Worm (Caenorhabditis elegans) whole organism, young adult: Measurements from ENCODE around the gene try-11.

Source experiments
- B0035.1 ChIP-seq: sonication (generic microtip); optimal IDR thresholded peaks from 2 replicates; lab custom pipeline; 2016; ENCODE audit warnings: missing genetic modification characterization, mild to moderate bottlenecking, missing compliant biosample characterization, missing genotype, missing genetic modification reagents
- D2030.7 ChIP-seq: fragments of 200-800 bp; sonication (Bioruptor generic); IDR thresholded peaks from 2 replicates; pipeline ENCODE4 v1.3.6; 2022; ENCODE audit warnings: missing genetic modification reagents, missing genetic modification characterization, missing compliant biosample characterization
- F55B11.4 ChIP-seq: sonication (generic microtip); optimal IDR thresholded peaks from 2 replicates; lab custom pipeline; 2016; ENCODE audit warnings: missing compliant biosample characterization, missing genetic modification characterization, borderline replicate concordance; ENCODE audit not compliant: insufficient read depth
- F57C9.4 ChIP-seq: sonication (generic microtip); optimal IDR thresholded peaks from 2 replicates; lab custom pipeline; 2017; ENCODE audit warnings: mild to moderate bottlenecking, missing genetic modification characterization, missing compliant biosample characterization
- K12H6.12 ChIP-seq: fragments of 200-800 bp; sonication (Bioruptor generic); optimal IDR thresholded peaks from 2 replicates; lab custom pipeline; 2018; ENCODE audit warnings: mild to moderate bottlenecking, missing genetic modification characterization, missing compliant biosample characterization
- Y53F4B.3 ChIP-seq: fragments of 200-800 bp; sonication (Bioruptor generic); IDR thresholded peaks from 2 replicates; pipeline ENCODE4 v1.3.6; 2022; ENCODE audit warnings: missing genetic modification reagents, missing genetic modification characterization, missing compliant biosample characterization
- Y53G8AR.9 ChIP-seq: fragments of 200-800 bp; sonication (Bioruptor generic); conservative IDR thresholded peaks from 2 replicates; pipeline ENCODE4 v1.3.6; 2022; ENCODE audit warnings: missing genetic modification reagents, missing genetic modification characterization, missing compliant biosample characterization
- Y56A3A.18 ChIP-seq: fragments of 200-800 bp; sonication (Bioruptor generic); IDR thresholded peaks from 2 replicates; pipeline ENCODE4 v1.3.6; 2022; ENCODE audit warnings: missing genetic modification reagents, missing genetic modification characterization, missing compliant biosample characterization
- Y95B8A.8 ChIP-seq: fragments of 200-800 bp; sonication (Bioruptor generic); IDR thresholded peaks from 2 replicates; pipeline ENCODE4 v1.3.6; 2022; ENCODE audit warnings: missing genetic modification reagents, missing genetic modification characterization, missing compliant biosample characterization
- athp-1 ChIP-seq: sonication (generic microtip); optimal IDR thresholded peaks from 2 replicates; lab custom pipeline; 2017; ENCODE audit warnings: mild to moderate bottlenecking, missing genetic modification characterization, missing compliant biosample characterization
- attf-6 ChIP-seq: fragments of 200-800 bp; sonication (Bioruptor generic); IDR thresholded peaks from 2 replicates; pipeline ENCODE4 v1.3.6; 2022; ENCODE audit warnings: missing genetic modification reagents, missing genetic modification characterization, missing compliant biosample characterization
- cebp-1 ChIP-seq, 2 experiments: fragments of 200-800 bp in 1 of 2; sonication (Bioruptor generic) in 1 of 2; sonication (generic microtip) in 1 of 2; IDR thresholded peaks in 1 of 2; optimal IDR thresholded peaks in 1 of 2; 2 replicates each; pipeline versions ENCODE4 v1.3.6 to Lab custom; 2017 to 2022; ENCODE audit warnings: missing compliant biosample characterization in 2 of 2, missing genetic modification characterization in 2 of 2, mild to moderate bottlenecking in 1 of 2, missing genetic modification reagents in 1 of 2, moderate library complexity in 1 of 2
- ceh-100 ChIP-seq: fragments of 200-800 bp; sonication (Bioruptor generic); IDR thresholded peaks from 2 replicates; pipeline ENCODE4 v1.3.6; 2022; ENCODE audit warnings: missing genetic modification reagents, missing genetic modification characterization, missing compliant biosample characterization
- ceh-27 ChIP-seq: fragments of 200-800 bp; sonication (Bioruptor generic); optimal IDR thresholded peaks from 2 replicates; lab custom pipeline; 2018; ENCODE audit warnings: mild to moderate bottlenecking, missing genetic modification characterization, moderate library complexity, missing compliant biosample characterization
- ceh-40 ChIP-seq: fragments of 200-800 bp; sonication (Bioruptor generic); IDR thresholded peaks from 2 replicates; pipeline ENCODE4 v1.3.6; 2022; ENCODE audit warnings: missing genetic modification characterization, missing compliant biosample characterization
- ceh-79 ChIP-seq: sonication (generic microtip); optimal IDR thresholded peaks from 2 replicates; lab custom pipeline; 2017; ENCODE audit warnings: mild to moderate bottlenecking, missing genetic modification characterization, missing compliant biosample characterization
- ceh-91 ChIP-seq: fragments of 200-800 bp; sonication (Bioruptor generic); IDR thresholded peaks from 2 replicates; pipeline ENCODE4 v1.3.6; 2022; ENCODE audit warnings: missing genetic modification reagents, missing genetic modification characterization, missing compliant biosample characterization
- chd-7 ChIP-seq: sonication (generic microtip); optimal IDR thresholded peaks from 2 replicates; lab custom pipeline; 2016; ENCODE audit warnings: mild to moderate bottlenecking, missing genetic modification characterization, moderate library complexity, missing compliant biosample characterization
- egl-18 ChIP-seq: fragments of 200-800 bp; sonication (Bioruptor generic); IDR thresholded peaks from 2 replicates; pipeline ENCODE4 v1.3.6; 2022; ENCODE audit warnings: missing genetic modification reagents, missing genetic modification characterization, missing compliant biosample characterization
- egl-44 ChIP-seq: fragments of 200-800 bp; sonication (Bioruptor generic); IDR thresholded peaks from 2 replicates; pipeline ENCODE4 v1.3.6; 2022; ENCODE audit warnings: missing genetic modification reagents, missing genetic modification characterization, missing compliant biosample characterization
- fkh-3 ChIP-seq: sonication (generic microtip); optimal IDR thresholded peaks from 2 replicates; lab custom pipeline; 2016; ENCODE audit warnings: mild to moderate bottlenecking, missing genetic modification characterization, missing compliant biosample characterization
- hmg-1.2 ChIP-seq: fragments of 200-800 bp; sonication (Bioruptor generic); IDR thresholded peaks from 2 replicates; pipeline ENCODE4 v1.3.6; 2022; ENCODE audit warnings: missing genetic modification reagents, missing genetic modification characterization, missing compliant biosample characterization
- lag-1 ChIP-seq: fragments of 200-800 bp; sonication (Bioruptor generic); IDR thresholded peaks from 2 replicates; pipeline ENCODE4 v1.3.6; 2022; ENCODE audit warnings: missing genetic modification reagents, missing genetic modification characterization, missing compliant biosample characterization
- lin-26 ChIP-seq: fragments of 200-800 bp; sonication (Bioruptor generic); IDR thresholded peaks from 2 replicates; pipeline ENCODE4 v1.3.6; 2022; ENCODE audit warnings: missing genetic modification reagents, missing genetic modification characterization, missing compliant biosample characterization
- lin-54 ChIP-seq: fragments of 200-800 bp; sonication (Bioruptor generic); optimal IDR thresholded peaks from 2 replicates; lab custom pipeline; 2018; ENCODE audit warnings: mild to moderate bottlenecking, missing genetic modification characterization, missing compliant biosample characterization
- madf-6 ChIP-seq: fragments of 200-800 bp; sonication (Bioruptor generic); IDR thresholded peaks from 2 replicates; pipeline ENCODE4 v1.3.6; 2022; ENCODE audit warnings: missing genetic modification reagents, missing genetic modification characterization, missing compliant biosample characterization
- nfya-2 ChIP-seq: fragments of 200-800 bp; sonication (Bioruptor generic); IDR thresholded peaks from 2 replicates; pipeline ENCODE4 v1.3.6; 2022; ENCODE audit warnings: missing genetic modification reagents, missing genetic modification characterization, missing compliant biosample characterization
- nhr-120 ChIP-seq: fragments of 200-800 bp; sonication (Bioruptor generic); IDR thresholded peaks from 2 replicates; pipeline ENCODE4 v1.3.6; 2022; ENCODE audit warnings: missing genetic modification characterization, missing compliant biosample characterization
- nhr-80 ChIP-seq: sonication (generic microtip); optimal IDR thresholded peaks from 2 replicates; lab custom pipeline; 2016; ENCODE audit warnings: missing genetic modification characterization, missing compliant biosample characterization
- nhr-90 ChIP-seq: sonication (generic microtip); optimal IDR thresholded peaks from 2 replicates; lab custom pipeline; 2016; ENCODE audit warnings: missing genotype, mild to moderate bottlenecking, missing genetic modification characterization, missing compliant biosample characterization
- repo-1 ChIP-seq: sonication (generic microtip); optimal IDR thresholded peaks from 2 replicates; lab custom pipeline; 2017; ENCODE audit warnings: mild to moderate bottlenecking, missing genetic modification characterization, missing compliant biosample characterization
- rpc-1 ChIP-seq, 2 experiments: fragments of 150-350 bp in 1 of 2; sonication (generic microtip) in 1 of 2; optimal IDR thresholded peaks; 2 replicates each; lab custom pipeline; 2014 to 2018; ENCODE audit warnings: missing biosample characterization in 1 of 2, missing genetic modification characterization in 1 of 2, missing genetic modification reagents in 1 of 2, missing genotype in 1 of 2
- snpc-1.1 ChIP-seq: sonication (generic microtip); optimal IDR thresholded peaks from 2 replicates; lab custom pipeline; 2017; ENCODE audit warnings: missing genetic modification characterization, mild to moderate bottlenecking, missing compliant biosample characterization, antibody characterized with exemption, moderate library complexity, missing genotype, missing genetic modification reagents; ENCODE audit not compliant: insufficient read depth
- snpc-3.4 ChIP-seq: sonication (generic microtip); optimal IDR thresholded peaks from 2 replicates; lab custom pipeline; 2017; ENCODE audit warnings: missing genetic modification characterization, mild to moderate bottlenecking, missing compliant biosample characterization, antibody characterized with exemption, moderate library complexity, missing genotype, missing genetic modification reagents
- sptf-2 ChIP-seq: fragments of 200-800 bp; sonication (Bioruptor generic); optimal IDR thresholded peaks from 2 replicates; lab custom pipeline; 2018; ENCODE audit warnings: mild to moderate bottlenecking, missing genetic modification characterization, missing compliant biosample characterization
- tbp1 ChIP-seq: fragments of 200-800 bp; sonication (Bioruptor generic); optimal IDR thresholded peaks from 2 replicates; lab custom pipeline; 2018; ENCODE audit warnings: mild to moderate bottlenecking, missing genetic modification characterization, missing compliant biosample characterization
- tlf-1 ChIP-seq: fragments of 200-800 bp; sonication (Bioruptor generic); optimal IDR thresholded peaks from 2 replicates; lab custom pipeline; 2018; ENCODE audit warnings: mild to moderate bottlenecking, missing genetic modification characterization, missing compliant biosample characterization
- unc-130 ChIP-seq: sonication (generic microtip); optimal IDR thresholded peaks from 2 replicates; lab custom pipeline; 2016; ENCODE audit warnings: missing genetic modification reagents, missing genetic modification characterization, missing compliant biosample characterization
- unc-62 ChIP-seq: fragments of 150-350 bp; optimal IDR thresholded peaks from 2 replicates; lab custom pipeline; 2014; ENCODE audit warnings: missing biosample characterization, missing genetic modification reagents, missing genetic modification characterization
- ztf-22 ChIP-seq: fragments of 200-800 bp; sonication (Bioruptor generic); optimal IDR thresholded peaks from 2 replicates; lab custom pipeline; 2018; ENCODE audit warnings: mild to moderate bottlenecking, missing genetic modification characterization, moderate library complexity, missing compliant biosample characterization
- ztf-26 ChIP-seq: sonication (generic microtip); optimal IDR thresholded peaks from 2 replicates; lab custom pipeline; 2017; ENCODE audit warnings: missing genetic modification characterization, missing compliant biosample characterization

Gene try-11

DNA sequence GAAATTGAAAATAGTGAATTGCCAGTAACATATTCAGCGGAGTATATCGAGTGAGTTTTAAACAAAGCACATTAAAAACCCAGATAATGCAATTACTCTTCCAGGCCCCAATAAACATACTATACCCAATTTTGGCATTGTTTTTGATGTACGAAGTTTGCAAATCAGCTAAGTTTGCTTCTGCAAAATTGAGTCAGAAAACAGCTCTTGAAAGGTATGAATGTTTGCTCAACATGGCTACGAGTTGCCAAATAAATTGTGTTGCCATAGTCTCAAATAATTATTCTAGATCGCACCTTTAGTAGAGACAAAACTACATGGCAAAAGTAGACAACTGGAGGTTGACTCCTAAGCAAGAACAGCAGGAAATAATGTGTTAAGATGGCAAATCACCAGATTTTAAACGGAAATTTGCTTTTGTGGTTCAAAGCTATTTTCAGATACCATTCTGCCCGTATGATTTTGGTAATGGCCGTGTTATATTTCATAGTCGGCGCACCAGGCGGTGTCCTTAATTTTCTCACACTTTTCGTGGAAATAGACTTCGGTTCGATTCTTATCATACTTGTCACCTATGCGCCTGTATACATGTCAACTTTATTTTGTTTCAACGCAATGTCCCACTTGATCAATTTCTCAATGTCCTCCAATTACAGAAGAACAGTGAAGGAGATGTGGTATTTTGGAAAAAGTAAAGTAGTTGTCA, 18.9 kb upstream of the try-11 start (continued):
- TF ChIP-seq sptf-2 (GFP tag; lab: Kevin White, UChicago) = no peak
- peak; percentile 40 for TF ChIP-seq ztf-26
- no peak for TF ChIP-seq unc-62 (GFP tag; lab: Kevin White, UChicago)
- TF ChIP-seq egl-44 (GFP tag; lab: Robert Waterston, UW) = peak; percentile 44; the same call in 1 of the 2 replicates
- TF ChIP-seq fkh-3 (tag; lab: Kevin White, UChicago) = peak; percentile 1
- TF ChIP-seq snpc-1.1 (tag; lab: Kevin White, UChicago) = no peak
- no peak; the same call in 1 of the 2 replicates for TF ChIP-seq cebp-1 (GFP tag; IDR thresholded peaks at IDR 0.05; lab: Robert Waterston, UW)
- peak; percentile 70 for TF ChIP-seq cebp-1 (tag; optimal IDR thresholded peaks at IDR 0.05; lab: Kevin White, UChicago)
- TF ChIP-seq D2030.7 (GFP tag; lab: Robert Waterston, UW) = no peak
- TF ChIP-seq rpc-1 (optimal IDR thresholded peaks at IDR 0.05; lab: Kevin White, UChicago) = no peak
- TF ChIP-seq rpc-1 (tag; optimal IDR thresholded peaks at IDR 0.05; lab: Kevin White, UChicago) = no peak
- TF ChIP-seq Y53G8AR.9 (GFP tag; lab: Robert Waterston, UW) = peak; percentile 91; the same call in 1 of the 2 replicates
- TF ChIP-seq tbp1 (GFP tag; lab: Kevin White, UChicago) = peak; percentile 38
- TF ChIP-seq ceh-91 = no peak
- TF ChIP-seq ceh-100 (GFP tag; lab: Robert Waterston, UW) = no peak
- TF ChIP-seq chd-7 (tag; lab: Kevin White, UChicago) = peak; percentile 82
- TF ChIP-seq ceh-40 (GFP tag; lab: Robert Waterston, UW) = 0 out of 2 replicates have a peak, but pooled peaks have one; percentile 6
- no peak for TF ChIP-seq Y53F4B.3 (GFP tag; lab: Robert Waterston, UW)
- TF ChIP-seq Y56A3A.18 (GFP tag; lab: Robert Waterston, UW) = peak; percentile 56
- TF ChIP-seq nhr-120 (GFP tag; lab: Robert Waterston, UW) = no peak
- TF ChIP-seq K12H6.12 = peak; percentile 2
- no peak for TF ChIP-seq lin-54 (GFP tag; lab: Kevin White, UChicago)
- peak; percentile 63 for TF ChIP-seq ztf-22 (GFP tag; lab: Kevin White, UChicago)
- peak; percentile 50 for TF ChIP-seq F57C9.4 (tag; lab: Kevin White, UChicago)
- peak; percentile 18; the same call in 1 of the 2 replicates for TF ChIP-seq hmg-1.2 (GFP tag; lab: Robert Waterston, UW)
- TF ChIP-seq nhr-80 (tag; lab: Kevin White, UChicago) = peak; percentile 58
- TF ChIP-seq ceh-27 (GFP tag; lab: Kevin White, UChicago) = peak; percentile 9
- TF ChIP-seq attf-6 (GFP tag; lab: Robert Waterston, UW) = no peak
- TF ChIP-seq F55B11.4 (tag; lab: Kevin White, UChicago) = no peak
- 0 out of 2 replicates have a peak, but pooled peaks have one; percentile 38 for TF ChIP-seq nfya-2
- TF ChIP-seq madf-6 (GFP tag; lab: Robert Waterston, UW) = peak; percentile 22; the same call in 1 of the 2 replicates
- TF ChIP-seq B0035.1 (tag; lab: Kevin White, UChicago) = peak; percentile 21
- peak; percentile 21 for TF ChIP-seq ceh-79
- TF ChIP-seq lin-26 (GFP tag; lab: Robert Waterston, UW) = no peak; the same call in 1 of the 2 replicates
- TF ChIP-seq Y95B8A.8 (GFP tag; lab: Robert Waterston, UW) = peak; percentile 63; the same call in 1 of the 2 replicates
- TF ChIP-seq repo-1 (tag; lab: Kevin White, UChicago) = peak; percentile 78
- TF ChIP-seq nhr-90 (tag; lab: Kevin White, UChicago) = peak; percentile 66
- no peak for TF ChIP-seq unc-130
- TF ChIP-seq tlf-1 = peak; percentile 53
- no peak for TF ChIP-seq snpc-3.4 (tag; lab: Kevin White, UChicago)
- peak; percentile 46 for TF ChIP-seq athp-1
- TF ChIP-seq egl-18 (GFP tag; lab: Robert Waterston, UW) = no peak
- no peak for TF ChIP-seq lag-1 (GFP tag; lab: Robert Waterston, UW)
- TF ChIP-seq, all 124 proteins: peak for 46
